Worm (Caenorhabditis elegans) whole organism, late embryonic: ENCODE data around the gene C56C10.7.

Experiments used
- nhr-11 ChIP-seq: fragments of 150-350 bp; optimal IDR thresholded peaks from 2 replicates; lab custom pipeline; 2014; ENCODE audit warnings: missing biosample characterization, missing genetic modification characterization
- pha-4 ChIP-seq: fragments of 150-350 bp; optimal IDR thresholded peaks from 2 replicates; lab custom pipeline; 2018; ENCODE audit warnings: missing biosample characterization, missing genetic modification reagents, missing genetic modification characterization
- pqm-1 ChIP-seq: sonication (generic microtip); optimal IDR thresholded peaks from 2 replicates; lab custom pipeline; 2016; ENCODE audit warnings: missing genetic modification characterization, missing compliant biosample characterization
- pros-1 ChIP-seq: fragments of 150-350 bp; optimal IDR thresholded peaks from 2 replicates; lab custom pipeline; 2014; ENCODE audit warnings: missing biosample characterization, missing genetic modification reagents, missing genetic modification characterization
- tbx-7 ChIP-seq: sonication (generic microtip); optimal IDR thresholded peaks from 2 replicates; lab custom pipeline; 2016; ENCODE audit warnings: missing genotype, missing genetic modification characterization, missing compliant biosample characterization

ce11 chrII:6535957-6536424, 51.4 kb downstream of the C56C10.7 start, which contains the start of gene utp-20:
- no peak for TF ChIP-seq pqm-1 (tag; lab: Kevin White, UChicago)
- no peak for TF ChIP-seq pha-4 (tag; lab: Kevin White, UChicago)
- TF ChIP-seq nhr-11 (tag; lab: Kevin White, UChicago), result no peak
- no peak for TF ChIP-seq tbx-7 (tag; lab: Kevin White, UChicago)
- no peak for TF ChIP-seq pros-1 (tag; lab: Kevin White, UChicago)
